Worm (Caenorhabditis elegans): ENCODE results near the gene hda-1.

The hda-1 gene

DNA sequence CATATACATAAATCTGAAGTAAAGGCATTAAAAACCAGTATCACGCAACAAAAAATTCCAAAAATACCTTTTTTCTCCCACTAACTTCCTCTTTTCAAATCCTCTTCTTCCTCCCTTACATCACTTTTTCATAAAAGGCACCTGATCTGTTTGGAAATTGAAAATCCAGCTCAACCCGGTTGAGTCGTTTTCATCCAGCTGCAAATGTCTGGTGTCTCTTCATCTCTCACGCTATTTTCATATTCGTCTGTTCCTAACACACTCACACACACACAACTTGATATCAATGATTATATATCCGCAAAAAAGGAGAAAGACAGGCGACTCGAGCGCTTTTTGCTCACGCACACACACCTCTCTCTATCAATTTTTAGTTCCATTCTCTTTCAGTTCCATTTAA lies 7.2 kb downstream of the hda-1 start:
- TF ChIP-seq mls-2 (tag; optimal IDR thresholded peaks at IDR 0.05), result no peak
- no peak for TF ChIP-seq blmp-1 (tag; optimal IDR thresholded peaks at IDR 0.05)

DNA sequence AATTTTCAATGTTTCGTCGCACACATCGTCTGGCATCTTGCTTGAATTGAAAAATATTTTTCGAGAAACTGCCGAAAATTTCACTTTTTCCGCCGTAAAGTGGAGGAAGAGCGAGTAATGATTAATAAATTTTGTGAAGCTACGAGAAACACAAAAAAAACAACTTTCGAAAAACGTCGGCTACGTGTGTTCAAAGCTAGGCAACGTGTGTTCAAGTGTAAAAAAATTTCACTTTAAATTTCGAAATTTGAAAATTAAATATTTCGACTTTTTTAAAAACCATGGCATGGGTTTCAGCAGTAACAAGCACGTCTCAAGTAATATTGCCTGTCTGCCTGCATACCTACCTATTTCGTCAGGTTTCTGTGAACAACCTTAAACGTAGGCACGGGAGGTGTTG lies 11.1 kb downstream of the hda-1 start, which contains the start of gene tag-191:
TSS of gene tag-191 (minus strand) at position 101 of the 400 bp plus-strand sequence.
- TF ChIP-seq unc-120 (tag; optimal IDR thresholded peaks at IDR 0.05; ENCODE audit: poor library complexity, severe bottlenecking), result no peak
- no peak for TF ChIP-seq snpc-4 (tag; optimal IDR thresholded peaks at IDR 0.05)
- no peak for TF ChIP-seq pha-4 (tag; optimal IDR thresholded peaks at IDR 0.05)
- no peak for TF ChIP-seq drap-1 (GFP tag; optimal IDR thresholded peaks at IDR 0.05)
- TF ChIP-seq bed-3 (GFP tag; optimal IDR thresholded peaks at IDR 0.05), result no peak
- no peak for TF ChIP-seq blmp-1 (tag; optimal IDR thresholded peaks at IDR 0.05)
- no peak for TF ChIP-seq nhr-76 (tag; optimal IDR thresholded peaks at IDR 0.05)
- TF ChIP-seq hlh-1 (tag; optimal IDR thresholded peaks at IDR 0.05), result no peak
- TF ChIP-seq ces-1 (GFP tag; optimal IDR thresholded peaks at IDR 0.05), result no peak
- no peak for TF ChIP-seq sem-2 (GFP tag; optimal IDR thresholded peaks at IDR 0.05)
- TF ChIP-seq unc-39 (tag; optimal IDR thresholded peaks at IDR 0.05), result no peak
- TF ChIP-seq nhr-237 (tag; optimal IDR thresholded peaks at IDR 0.05), result no peak

DNA sequence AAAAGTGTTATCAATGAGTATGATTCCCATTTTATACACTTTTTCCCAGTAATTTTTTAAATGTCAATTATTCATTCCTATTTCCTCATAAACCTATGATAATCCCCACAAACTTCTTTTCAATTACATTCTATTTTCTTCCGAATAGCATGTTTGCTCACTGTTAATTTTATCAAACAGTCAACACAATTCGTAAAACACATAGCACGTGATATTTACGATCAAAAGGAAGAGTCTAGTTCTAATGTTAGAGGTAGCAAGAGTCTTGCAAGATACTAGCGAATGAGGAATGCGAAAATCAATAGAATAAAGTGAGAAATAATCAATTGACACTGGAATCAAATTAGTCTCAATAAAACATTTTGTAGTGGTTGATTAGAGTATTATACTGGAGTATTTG lies 14.2 kb downstream of the hda-1 start:
- no peak for TF ChIP-seq mep-1 (tag; optimal IDR thresholded peaks at IDR 0.05)
- TF ChIP-seq sptf-1 (tag; optimal IDR thresholded peaks at IDR 0.05), result no peak
- TF ChIP-seq blmp-1 (tag; optimal IDR thresholded peaks at IDR 0.05), result no peak
- no peak for TF ChIP-seq mab-5 (tag; optimal IDR thresholded peaks at IDR 0.05)

DNA sequence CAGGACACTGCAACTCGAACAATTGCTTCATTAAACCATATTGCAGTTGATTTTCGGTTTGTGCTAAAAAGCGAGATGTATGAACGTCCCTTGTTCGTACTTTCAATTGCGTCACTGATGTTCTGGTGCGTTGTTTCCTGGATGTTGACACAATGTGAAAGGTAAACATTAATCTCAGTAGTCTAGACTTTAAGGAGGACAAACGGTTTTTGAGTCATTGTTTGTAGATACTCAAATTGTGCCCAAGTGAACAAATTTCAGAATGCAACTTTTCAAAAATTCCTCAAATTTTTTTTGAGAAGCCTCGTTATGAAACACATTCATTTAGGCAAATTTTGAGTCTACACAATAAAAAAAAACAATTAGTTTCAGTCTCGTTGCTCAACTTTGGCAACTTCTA lies 15.7 kb downstream of the hda-1 start:
- TF ChIP-seq elt-1 (tag; optimal IDR thresholded peaks at IDR 0.05; ENCODE audit: borderline replicate concordance, insufficient read depth) (no peak), ztf-11 (tag; optimal IDR thresholded peaks at IDR 0.05) (no peak), snpc-4 (tag; optimal IDR thresholded peaks at IDR 0.05) (no peak), drap-1 (GFP tag; optimal IDR thresholded peaks at IDR 0.05) (no peak), mls-2 (tag; optimal IDR thresholded peaks at IDR 0.05) (no peak), pha-4 (tag; optimal IDR thresholded peaks at IDR 0.05) (no peak), ceh-43 (GFP tag; optimal IDR thresholded peaks at IDR 0.05) (no peak), flh-1 (GFP tag; optimal IDR thresholded peaks at IDR 0.05) (no peak), blmp-1 (tag; optimal IDR thresholded peaks at IDR 0.05) (no peak), mab-5 (tag; optimal IDR thresholded peaks at IDR 0.05) (no peak), sptf-1 (tag; optimal IDR thresholded peaks at IDR 0.05) (no peak)

DNA sequence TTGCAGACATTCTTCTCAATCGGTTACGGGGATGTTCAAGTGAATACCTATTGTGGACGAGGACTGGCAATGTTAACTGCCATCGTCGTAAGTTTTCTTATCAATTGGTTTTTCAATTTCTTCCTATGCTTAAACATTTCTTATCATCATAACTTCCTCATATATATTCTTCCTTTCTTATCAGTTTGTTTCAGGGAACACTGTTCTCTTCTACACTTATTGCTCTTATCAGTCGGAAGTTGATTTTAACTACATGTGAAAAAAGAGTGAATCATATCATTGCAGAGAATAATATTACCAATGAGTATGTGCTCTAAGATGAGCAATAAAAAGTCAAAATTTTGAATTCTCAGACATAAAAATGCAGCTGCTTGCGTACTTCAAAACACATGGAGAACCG lies 16.9 kb downstream of the hda-1 start:
- no peak for TF ChIP-seq unc-62 (GFP tag; optimal IDR thresholded peaks at IDR 0.05)
- TF ChIP-seq snpc-4 (tag; optimal IDR thresholded peaks at IDR 0.05), result no peak

DNA sequence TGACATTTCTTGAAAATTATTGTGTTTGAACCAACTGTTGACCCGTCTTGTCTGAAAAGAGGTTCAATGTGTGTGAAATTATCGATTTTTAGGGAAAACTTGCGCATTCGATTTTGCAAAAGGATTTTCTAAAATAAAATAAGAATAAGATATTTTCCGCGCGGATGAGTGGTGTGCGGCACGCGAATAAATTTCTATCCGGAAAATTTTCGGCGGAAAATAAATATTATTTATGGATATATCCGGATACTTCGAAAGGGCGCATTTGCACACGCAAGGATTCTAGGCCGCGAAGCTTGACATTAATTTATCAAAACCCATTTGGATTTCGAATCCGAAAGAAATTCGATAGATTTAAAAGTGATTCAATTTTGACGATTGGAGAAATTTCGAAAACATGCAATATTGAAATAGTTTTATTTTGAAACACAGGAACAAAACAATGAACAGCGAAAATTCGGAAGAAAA lies 20.7 kb downstream of the hda-1 start, which contains the start of gene rike-1:
TSS of gene rike-1 (minus strand) at position 51 of the 468 bp plus-strand sequence.
- TF ChIP-seq tbx-8 (GFP tag; optimal IDR thresholded peaks at IDR 0.05), result no peak
- TF ChIP-seq ceh-83 (GFP tag; optimal IDR thresholded peaks at IDR 0.05), result no peak
- TF ChIP-seq bed-3 (GFP tag; optimal IDR thresholded peaks at IDR 0.05), result no peak
- no peak for TF ChIP-seq sptf-1 (tag; optimal IDR thresholded peaks at IDR 0.05)
- TF ChIP-seq ces-1 (GFP tag; optimal IDR thresholded peaks at IDR 0.05), result peak; percentile 62
- TF ChIP-seq mep-1 (tag; optimal IDR thresholded peaks at IDR 0.05), result peak; percentile 57
- no peak for TF ChIP-seq blmp-1 (tag; optimal IDR thresholded peaks at IDR 0.05)
- no peak for TF ChIP-seq zip-8 (tag; optimal IDR thresholded peaks at IDR 0.05)
- no peak for TF ChIP-seq drap-1 (GFP tag; optimal IDR thresholded peaks at IDR 0.05)
- TF ChIP-seq snpc-4 (tag; optimal IDR thresholded peaks at IDR 0.05), result no peak
- TF ChIP-seq unc-120 (tag; optimal IDR thresholded peaks at IDR 0.05; ENCODE audit: poor library complexity, severe bottlenecking), result peak; percentile 22
- no peak for TF ChIP-seq lsy-2 (tag; optimal IDR thresholded peaks at IDR 0.05)
- peak; percentile 41 for TF ChIP-seq ceh-39 (tag; optimal IDR thresholded peaks at IDR 0.05)
- no peak for TF ChIP-seq ham-2 (GFP tag; optimal IDR thresholded peaks at IDR 0.05)
- TF ChIP-seq unc-62 (GFP tag; optimal IDR thresholded peaks at IDR 0.05), result no peak
- TF ChIP-seq nhr-2 (tag; optimal IDR thresholded peaks at IDR 0.05), result peak; percentile 8
- TF ChIP-seq mab-5 (tag; optimal IDR thresholded peaks at IDR 0.05), result no peak
- TF ChIP-seq nhr-28 (tag; optimal IDR thresholded peaks at IDR 0.05), result no peak
- TF ChIP-seq hlh-1 (tag; optimal IDR thresholded peaks at IDR 0.05), result no peak
- no peak for TF ChIP-seq lin-13 (tag; optimal IDR thresholded peaks at IDR 0.05)
